Worm (Caenorhabditis elegans) whole organism, L3 larva: ENCODE results near the gene T28C6.10.

ENCODE experiments used
- R02D3.7 ChIP-seq: fragments of 150-350 bp; optimal IDR thresholded peaks from 2 replicates; lab custom pipeline; 2014; ENCODE audit warnings: missing biosample characterization, missing genetic modification characterization
- ZK546.5 ChIP-seq: sonication (generic microtip); optimal IDR thresholded peaks from 2 replicates; lab custom pipeline; 2017; ENCODE audit warnings: missing biosample characterization, missing genetic modification characterization
- aly-2 ChIP-seq: fragments of 150-350 bp; optimal IDR thresholded peaks from 2 replicates; lab custom pipeline; 2014; ENCODE audit warnings: missing biosample characterization, missing genetic modification characterization
- ama-1 ChIP-seq: fragments of 150-350 bp; optimal IDR thresholded peaks from 2 replicates; lab custom pipeline; 2018
- ceh-16 ChIP-seq: sonication (generic microtip); optimal IDR thresholded peaks from 2 replicates; lab custom pipeline; 2017; ENCODE audit warnings: missing biosample characterization, missing genetic modification characterization
- ceh-82 ChIP-seq: fragments of 150-350 bp; optimal IDR thresholded peaks from 2 replicates; lab custom pipeline; 2014; ENCODE audit warnings: missing biosample characterization, missing genetic modification characterization
- daf-12 ChIP-seq: fragments of 150-350 bp; optimal IDR thresholded peaks from 2 replicates; lab custom pipeline; 2014; ENCODE audit warnings: missing biosample characterization, missing genetic modification reagents, missing genetic modification characterization
- egl-27 ChIP-seq: sonication (generic microtip); optimal IDR thresholded peaks from 4 replicates; lab custom pipeline; 2017; ENCODE audit warnings: missing biosample characterization, missing genetic modification reagents, missing genetic modification characterization
- egl-5 ChIP-seq: fragments of 150-350 bp; optimal IDR thresholded peaks from 2 replicates; lab custom pipeline; 2017; ENCODE audit warnings: missing biosample characterization, missing genetic modification reagents, missing genetic modification characterization, inconsistent platforms
- elt-1 ChIP-seq: fragments of 150-350 bp; optimal IDR thresholded peaks from 2 replicates; lab custom pipeline; 2014; ENCODE audit warnings: missing biosample characterization, missing genetic modification characterization
- elt-2 ChIP-seq: sonication (generic microtip); optimal IDR thresholded peaks from 2 replicates; lab custom pipeline; 2016; ENCODE audit warnings: missing genetic modification reagents, mild to moderate bottlenecking, missing genetic modification characterization, missing compliant biosample characterization
- elt-3 ChIP-seq, 3 experiments: fragments of 150-350 bp in 1 of 3; sonication (generic microtip) in 2 of 3; optimal IDR thresholded peaks; 2 replicates in 2 of 3; 4 replicates in 1 of 3; lab custom pipeline; 2014 to 2017; ENCODE audit warnings: missing biosample characterization in 3 of 3, missing genetic modification characterization in 3 of 3
- eor-1 ChIP-seq, 2 experiments: fragments of 150-350 bp; optimal IDR thresholded peaks; 2 replicates each; lab custom pipeline; 2014 to 2018; ENCODE audit warnings: missing biosample characterization in 2 of 2, missing genetic modification characterization in 2 of 2
- fkh-10 ChIP-seq: sonication (generic microtip); optimal IDR thresholded peaks from 2 replicates; lab custom pipeline; 2017; ENCODE audit warnings: missing biosample characterization, missing genetic modification reagents, missing genetic modification characterization
- fkh-2 ChIP-seq: fragments of 150-350 bp; optimal IDR thresholded peaks from 2 replicates; lab custom pipeline; 2014; ENCODE audit warnings: missing biosample characterization, missing genetic modification reagents, missing genetic modification characterization
- hmg-11 ChIP-seq: sonication (generic microtip); optimal IDR thresholded peaks from 2 replicates; lab custom pipeline; 2016; ENCODE audit warnings: missing genetic modification characterization, missing compliant biosample characterization
- jun-1 ChIP-seq: fragments of 150-350 bp; optimal IDR thresholded peaks from 2 replicates; lab custom pipeline; 2014; ENCODE audit warnings: missing biosample characterization, missing genetic modification reagents, missing genetic modification characterization
- lin-15B ChIP-seq: fragments of 150-350 bp; optimal IDR thresholded peaks from 2 replicates; lab custom pipeline; 2014; ENCODE audit warnings: missing biosample characterization, missing genetic modification characterization
- lin-39 ChIP-seq: fragments of 150-350 bp; optimal IDR thresholded peaks from 2 replicates; lab custom pipeline; 2018; ENCODE audit warnings: missing biosample characterization, missing genetic modification reagents, missing genetic modification characterization
- lsy-12 ChIP-seq: sonication (generic microtip); optimal IDR thresholded peaks from 2 replicates; lab custom pipeline; 2016; ENCODE audit warnings: mild to moderate bottlenecking, missing genetic modification characterization, missing compliant biosample characterization
- mdl-1 ChIP-seq: fragments of 150-350 bp; optimal IDR thresholded peaks from 2 replicates; lab custom pipeline; 2014; ENCODE audit warnings: missing biosample characterization, missing genetic modification characterization
- mml-1 ChIP-seq: fragments of 150-350 bp; sonication (generic microtip); optimal IDR thresholded peaks from 3 replicates; lab custom pipeline; 2014; ENCODE audit warnings: missing biosample characterization, missing genetic modification characterization
- nfya-1 ChIP-seq: sonication (generic microtip); optimal IDR thresholded peaks from 2 replicates; lab custom pipeline; 2017; ENCODE audit warnings: missing genetic modification characterization, mild to moderate bottlenecking, missing compliant biosample characterization, antibody characterized with exemption, moderate library complexity; ENCODE audit not compliant: insufficient read depth
- nhr-11 ChIP-seq: fragments of 150-350 bp; optimal IDR thresholded peaks from 2 replicates; lab custom pipeline; 2014; ENCODE audit warnings: missing biosample characterization, missing genetic modification characterization
- nhr-23 ChIP-seq: fragments of 150-350 bp; optimal IDR thresholded peaks from 2 replicates; lab custom pipeline; 2014; ENCODE audit warnings: missing biosample characterization, missing genetic modification reagents, missing genetic modification characterization
- nhr-237 ChIP-seq: fragments of 150-350 bp; optimal IDR thresholded peaks from 2 replicates; lab custom pipeline; 2014; ENCODE audit warnings: missing biosample characterization, missing genetic modification characterization
- nhr-25 ChIP-seq: sonication (generic microtip); optimal IDR thresholded peaks from 2 replicates; lab custom pipeline; 2017; ENCODE audit warnings: missing biosample characterization, missing genetic modification characterization
- nhr-28 ChIP-seq: fragments of 150-350 bp; optimal IDR thresholded peaks from 2 replicates; lab custom pipeline; 2014; ENCODE audit warnings: missing biosample characterization, missing genetic modification characterization
- nhr-67 ChIP-seq: fragments of 150-350 bp; optimal IDR thresholded peaks from 2 replicates; lab custom pipeline; 2014; ENCODE audit warnings: missing biosample characterization, missing genetic modification characterization
- nhr-76 ChIP-seq: fragments of 150-350 bp; sonication (generic microtip); optimal IDR thresholded peaks from 5 replicates; lab custom pipeline; 2014; ENCODE audit warnings: missing biosample characterization, missing genetic modification characterization
- nhr-77 ChIP-seq: fragments of 150-350 bp; optimal IDR thresholded peaks from 2 replicates; lab custom pipeline; 2014; ENCODE audit warnings: missing biosample characterization, missing genetic modification characterization
- pha-4 ChIP-seq: fragments of 150-350 bp; optimal IDR thresholded peaks from 2 replicates; lab custom pipeline; 2014; ENCODE audit warnings: missing biosample characterization, missing genetic modification reagents, missing genetic modification characterization
- pqm-1 ChIP-seq: fragments of 150-350 bp; optimal IDR thresholded peaks from 2 replicates; lab custom pipeline; 2017; ENCODE audit warnings: missing biosample characterization, missing genetic modification characterization, inconsistent platforms
- sea-2 ChIP-seq: fragments of 150-350 bp; sonication (generic microtip); optimal IDR thresholded peaks from 4 replicates; lab custom pipeline; 2014; ENCODE audit warnings: missing biosample characterization, missing genetic modification reagents, missing genetic modification characterization
- skn-1 ChIP-seq: fragments of 150-350 bp; optimal IDR thresholded peaks from 2 replicates; lab custom pipeline; 2014; ENCODE audit warnings: missing biosample characterization, missing genetic modification characterization
- snpc-4 ChIP-seq: fragments of 150-350 bp; optimal IDR thresholded peaks from 2 replicates; lab custom pipeline; 2014; ENCODE audit warnings: missing biosample characterization, missing genetic modification characterization
- tbx-2 ChIP-seq: sonication (generic microtip); optimal IDR thresholded peaks from 2 replicates; lab custom pipeline; 2016; ENCODE audit warnings: mild to moderate bottlenecking, missing genetic modification characterization, missing compliant biosample characterization
- unc-39 ChIP-seq: sonication (generic microtip); optimal IDR thresholded peaks from 4 replicates; lab custom pipeline; 2017; ENCODE audit warnings: missing biosample characterization, missing genetic modification characterization
- unc-62 ChIP-seq: fragments of 150-350 bp; sonication (generic microtip); optimal IDR thresholded peaks from 4 replicates; lab custom pipeline; 2014; ENCODE audit warnings: missing biosample characterization, missing genetic modification reagents, missing genetic modification characterization
- zag-1 ChIP-seq: fragments of 150-350 bp; optimal IDR thresholded peaks from 2 replicates; lab custom pipeline; 2014; ENCODE audit warnings: missing biosample characterization, missing genetic modification characterization
- ztf-4 ChIP-seq: fragments of 150-350 bp; optimal IDR thresholded peaks from 2 replicates; lab custom pipeline; 2014; ENCODE audit warnings: missing biosample characterization, missing genetic modification characterization

The T28C6.10 gene

DNA sequence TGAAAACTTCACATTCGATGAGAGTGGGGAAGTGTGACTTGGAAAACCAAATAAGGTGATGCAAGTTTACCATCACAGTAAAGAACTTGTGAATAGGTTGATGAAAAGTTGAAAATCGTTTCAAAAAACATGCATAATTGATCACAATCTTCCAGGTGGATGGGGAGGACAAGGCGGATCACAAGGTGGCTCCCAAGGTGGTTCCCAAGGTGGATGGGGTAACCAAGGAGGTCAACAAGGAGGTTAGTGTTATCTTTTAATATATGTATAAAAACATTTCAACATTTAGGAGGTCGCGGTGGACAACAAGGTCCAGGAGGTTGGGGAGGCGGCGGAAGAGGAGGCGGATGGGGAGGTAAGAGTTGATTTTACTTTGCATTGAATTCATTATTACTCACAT, at the start of gene T28C6.10:
Gene T28C6.10, plus strand, starts transcription at position 301 of the 400 bp plus-strand sequence.
- TF ChIP-seq nhr-237 (tag; lab: Kevin White, UChicago): no peak
- no peak for TF ChIP-seq zag-1 (tag; lab: Kevin White, UChicago)
- TF ChIP-seq sea-2 (GFP tag; lab: Kevin White, UChicago): no peak
- TF ChIP-seq aly-2 (tag; lab: Kevin White, UChicago): no peak
- no peak for TF ChIP-seq pqm-1 (tag; lab: Kevin White, UChicago)
- TF ChIP-seq pha-4 (tag; lab: Kevin White, UChicago): no peak
- TF ChIP-seq lin-15B: no peak

DNA sequence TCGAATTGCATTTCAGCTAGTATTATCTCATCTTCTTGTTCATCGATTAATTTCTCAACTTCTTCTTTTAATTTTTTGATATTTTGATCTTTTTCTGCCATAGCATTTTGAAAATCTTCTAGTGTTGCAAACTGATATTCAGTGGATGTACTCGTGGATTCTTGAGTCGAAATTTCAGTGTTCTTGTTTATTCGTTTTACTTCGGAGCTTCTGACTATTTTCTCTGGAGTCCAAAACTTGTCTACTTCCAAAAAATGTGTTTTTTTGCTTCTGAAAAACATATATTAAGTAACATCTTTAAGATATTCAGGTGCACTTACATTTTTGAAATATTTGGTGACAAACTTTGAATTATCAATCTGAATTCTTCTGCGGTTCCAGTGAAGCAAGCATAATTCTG, 48.2 kb upstream of the T28C6.10 start, which contains the start of gene F20C5.5:
Gene F20C5.5, minus strand, starts transcription at position 101 of the 400 bp plus-strand sequence.
- TF ChIP-seq nhr-23 (tag; lab: Kevin White, UChicago): no peak
- no peak for TF ChIP-seq elt-3 (tag; optimal IDR thresholded peaks at IDR 0.05; lab: Kevin White, UChicago)
- no peak for TF ChIP-seq nhr-11 (tag; lab: Kevin White, UChicago)
- no peak for TF ChIP-seq pqm-1 (tag; lab: Kevin White, UChicago)
- TF ChIP-seq ZK546.5 (tag; lab: Kevin White, UChicago): no peak
- TF ChIP-seq aly-2 (tag; lab: Kevin White, UChicago): no peak
- no peak for TF ChIP-seq mdl-1 (tag; lab: Kevin White, UChicago)
- TF ChIP-seq nhr-67 (tag; lab: Kevin White, UChicago): no peak
- TF ChIP-seq jun-1: no peak
- TF ChIP-seq ztf-4 (tag; lab: Kevin White, UChicago): no peak
- no peak for TF ChIP-seq ama-1 (lab: Kevin White, UChicago)

DNA sequence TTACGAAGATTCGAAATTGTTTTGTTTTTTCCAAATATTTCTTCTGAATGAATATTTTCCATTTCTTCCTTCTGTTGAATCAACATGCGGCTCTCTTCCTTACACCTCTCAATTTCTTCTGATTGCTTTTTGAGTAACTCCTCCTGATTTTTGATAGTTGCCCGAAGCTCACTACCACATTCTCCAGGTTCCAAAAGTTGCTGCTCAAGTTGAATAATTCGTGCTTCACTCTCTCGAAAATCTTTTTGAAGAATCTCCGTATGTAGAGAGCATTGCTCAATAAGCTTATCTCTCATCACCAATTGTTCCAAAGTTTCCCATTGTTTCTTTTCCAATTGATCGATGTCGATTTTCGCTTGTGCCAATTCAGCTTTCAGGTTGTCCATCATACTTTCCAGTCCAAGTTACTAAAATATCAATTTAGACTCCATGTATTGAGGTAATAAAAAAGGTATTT, 44.9 kb upstream of the T28C6.10 start, which contains the start of gene F20C5.6:
Gene F20C5.6, minus strand, starts transcription at position 407 of the 457 bp plus-strand sequence.
- TF ChIP-seq ceh-82 (tag; lab: Kevin White, UChicago) (no peak), pha-4 (tag; lab: Kevin White, UChicago) (no peak), unc-62 (GFP tag; lab: Kevin White, UChicago) (no peak), nhr-11 (tag; lab: Kevin White, UChicago) (no peak)

DNA sequence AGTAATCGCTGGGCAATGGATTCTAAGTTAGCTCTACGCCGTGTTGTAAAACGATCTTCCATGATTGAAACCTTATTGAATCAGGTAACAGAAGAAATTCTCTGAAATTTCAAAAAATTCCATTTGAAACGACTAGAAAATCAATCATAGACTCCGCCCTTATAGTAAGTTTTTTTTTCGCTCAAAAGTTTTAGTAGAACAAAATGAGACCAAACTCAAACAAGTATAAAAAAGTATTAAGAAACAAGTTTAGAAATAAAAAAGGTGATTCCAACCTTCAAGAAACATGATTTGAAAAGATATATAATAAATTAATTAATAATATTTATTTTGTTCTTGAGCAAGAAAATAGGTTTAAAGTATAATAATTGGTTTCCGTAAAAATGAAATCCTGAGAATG, 39.7 kb upstream of the T28C6.10 start, which contains the start of gene C33D9.6:
Gene C33D9.6, minus strand, starts transcription at position 101 of the 400 bp plus-strand sequence.
- TF ChIP-seq elt-1 (tag; lab: Kevin White, UChicago): no peak
- no peak for TF ChIP-seq sea-2 (GFP tag; lab: Kevin White, UChicago)

DNA sequence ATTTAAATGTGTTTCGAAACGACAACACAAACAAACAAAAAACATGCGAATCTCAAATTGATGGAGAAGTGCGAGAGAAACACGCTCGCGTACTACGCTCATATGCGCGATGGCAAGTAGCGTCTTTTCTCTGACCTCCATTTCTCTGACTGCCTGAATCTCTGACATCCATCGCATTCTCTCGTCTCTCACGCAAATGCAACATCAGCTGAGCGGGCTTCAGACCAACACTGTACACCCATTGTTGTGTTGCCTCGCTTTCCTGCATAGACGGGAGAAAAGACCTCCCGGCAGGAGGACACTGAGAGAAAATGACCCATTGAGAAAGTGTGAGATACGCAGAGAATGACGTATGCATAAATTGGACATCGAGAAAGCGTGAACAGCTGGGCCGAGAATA, 35.6 kb upstream of the T28C6.10 start:
- TF ChIP-seq daf-12 (no peak), elt-3 (tag; optimal IDR thresholded peaks at IDR 0.05; lab: Kevin White, UChicago) (no peak), hmg-11 (tag; lab: Kevin White, UChicago) (peak; percentile 83), mml-1 (no peak), lsy-12 (tag; lab: Kevin White, UChicago) (peak; percentile 43), ama-1 (lab: Kevin White, UChicago) (no peak), tbx-2 (no peak), fkh-10 (GFP tag; lab: Kevin White, UChicago) (no peak), pqm-1 (tag; lab: Kevin White, UChicago) (no peak), unc-39 (no peak), R02D3.7 (peak; percentile 38), lin-39 (tag; lab: Kevin White, UChicago) (peak; percentile 93), nfya-1 (tag; lab: Kevin White, UChicago) (peak; percentile 59), eor-1 (tag; optimal IDR thresholded peaks at IDR 0.05; lab: Kevin White, UChicago) (no peak), nhr-23 (tag; lab: Kevin White, UChicago) (peak; percentile 91), ztf-4 (tag; lab: Kevin White, UChicago) (no peak), nhr-77 (tag; lab: Kevin White, UChicago) (no peak), elt-2 (tag; lab: Kevin White, UChicago) (peak; percentile 44), nhr-237 (tag; lab: Kevin White, UChicago) (no peak), nhr-25 (tag; lab: Kevin White, UChicago) (peak; percentile 95), pha-4 (tag; lab: Kevin White, UChicago) (peak; percentile 52), lin-15B (peak; percentile 14), elt-1 (tag; lab: Kevin White, UChicago) (peak; percentile 41), nhr-11 (tag; lab: Kevin White, UChicago) (no peak), aly-2 (tag; lab: Kevin White, UChicago) (no peak), jun-1 (peak; percentile 59), ceh-16 (tag; lab: Kevin White, UChicago) (no peak), snpc-4 (tag; lab: Kevin White, UChicago) (peak; percentile 23), egl-5 (tag; lab: Kevin White, UChicago) (peak; percentile 55), nhr-76 (tag; lab: Kevin White, UChicago) (no peak), nhr-28 (tag; lab: Kevin White, UChicago) (no peak), nhr-67 (tag; lab: Kevin White, UChicago) (no peak), mdl-1 (tag; lab: Kevin White, UChicago) (no peak), fkh-2 (tag; lab: Kevin White, UChicago) (no peak), ZK546.5 (tag; lab: Kevin White, UChicago) (no peak), skn-1 (tag; lab: Kevin White, UChicago) (no peak), ceh-82 (tag; lab: Kevin White, UChicago) (no peak), egl-27 (tag; lab: Kevin White, UChicago) (peak; percentile 47), sea-2 (GFP tag; lab: Kevin White, UChicago) (peak; percentile 16)
